Worm (Caenorhabditis elegans) whole organism, L2 larva: ENCODE results near the gene Y49F6B.19.

Experiments used
- fos-1 ChIP-seq: fragments of 150-350 bp; optimal IDR thresholded peaks from 2 replicates; lab custom pipeline; 2014; ENCODE audit warnings: missing biosample characterization, missing genetic modification characterization
- mbf-1 ChIP-seq: sonication (generic microtip); optimal IDR thresholded peaks from 2 replicates; lab custom pipeline; 2017; ENCODE audit warnings: missing biosample characterization, missing genetic modification characterization
- nhr-23 ChIP-seq: fragments of 150-350 bp; optimal IDR thresholded peaks from 2 replicates; lab custom pipeline; 2014; ENCODE audit warnings: missing biosample characterization, missing genetic modification reagents, missing genetic modification characterization
- snpc-4 ChIP-seq: fragments of 150-350 bp; optimal IDR thresholded peaks from 2 replicates; lab custom pipeline; 2014; ENCODE audit warnings: missing biosample characterization, missing genetic modification characterization

ce11 chrII:3471603-3472002, 40.5 kb downstream of the Y49F6B.19 start, which contains the start of gene Y49F6B.13:
- no peak for TF ChIP-seq mbf-1 (tag; lab: Kevin White, UChicago)
- TF ChIP-seq fos-1 = no peak
- TF ChIP-seq nhr-23 = no peak
- no peak for TF ChIP-seq snpc-4 (tag; lab: Kevin White, UChicago)
